Worm (Caenorhabditis elegans): ENCODE data around the gene syx-16.

syx-16 gene

DNA sequence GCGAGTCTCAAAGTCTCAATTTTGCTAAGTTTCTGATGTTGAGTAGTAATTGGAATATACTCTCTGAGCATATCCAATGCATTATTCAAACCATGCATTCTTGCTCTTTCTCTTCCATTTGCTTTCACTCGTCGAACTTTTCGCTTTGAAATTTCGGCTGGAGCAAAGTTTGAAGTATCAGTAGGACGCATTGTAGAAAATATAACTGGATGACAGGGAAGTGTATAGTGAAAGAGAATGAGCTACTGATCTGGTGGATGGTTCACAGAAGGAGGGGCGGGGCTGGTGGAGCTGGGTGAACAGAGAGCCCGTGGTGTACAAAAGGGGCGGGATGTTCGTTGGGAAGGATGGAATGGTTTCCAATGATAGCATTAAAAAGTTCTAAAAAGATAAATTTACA, 32.9 kb upstream of the syx-16 start:
- TF ChIP-seq nhr-23 (tag; optimal IDR thresholded peaks at IDR 0.05) (no peak), ama-1 (optimal IDR thresholded peaks at IDR 0.05) (no peak), aly-2 (tag; optimal IDR thresholded peaks at IDR 0.05) (no peak), mdl-1 (tag; optimal IDR thresholded peaks at IDR 0.05) (no peak), C34F6.9 (tag; optimal IDR thresholded peaks at IDR 0.05) (no peak), ceh-16 (tag; optimal IDR thresholded peaks at IDR 0.05) (no peak), nhr-237 (tag; optimal IDR thresholded peaks at IDR 0.05) (no peak), mbf-1 (tag; optimal IDR thresholded peaks at IDR 0.05) (no peak), nhr-12 (tag; optimal IDR thresholded peaks at IDR 0.05) (no peak), ztf-11 (tag; optimal IDR thresholded peaks at IDR 0.05) (no peak), mab-5 (tag; optimal IDR thresholded peaks at IDR 0.05) (no peak), nhr-11 (tag; optimal IDR thresholded peaks at IDR 0.05) (no peak), dmd-4 (tag; optimal IDR thresholded peaks at IDR 0.05) (no peak)

DNA sequence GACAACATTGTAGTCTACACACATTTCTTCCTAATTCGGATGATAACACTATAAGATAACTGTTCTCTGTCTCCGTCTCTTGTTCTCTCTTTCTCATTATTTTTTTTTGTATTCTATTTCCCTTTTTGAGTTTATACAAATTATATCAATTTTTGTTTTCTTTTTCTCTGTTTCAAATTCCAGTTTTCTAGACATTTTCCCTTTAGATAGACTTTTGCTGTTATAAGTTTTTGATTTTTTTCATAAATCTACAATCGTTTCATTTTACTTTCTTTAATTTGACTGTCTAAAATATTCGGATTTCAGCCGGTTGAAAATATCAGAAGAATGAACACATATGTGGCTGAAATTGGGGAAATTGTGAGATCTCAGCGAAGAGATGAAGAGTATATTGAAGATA, 27.2 kb upstream of the syx-16 start, which contains the start of gene prx-10:
Gene prx-10 (plus strand): TSS at position 301 of the 400 bp plus-strand sequence.
- TF ChIP-seq fos-1 (tag; optimal IDR thresholded peaks at IDR 0.05), result peak; percentile 13
- TF ChIP-seq aly-2 (tag; optimal IDR thresholded peaks at IDR 0.05), result no peak

DNA sequence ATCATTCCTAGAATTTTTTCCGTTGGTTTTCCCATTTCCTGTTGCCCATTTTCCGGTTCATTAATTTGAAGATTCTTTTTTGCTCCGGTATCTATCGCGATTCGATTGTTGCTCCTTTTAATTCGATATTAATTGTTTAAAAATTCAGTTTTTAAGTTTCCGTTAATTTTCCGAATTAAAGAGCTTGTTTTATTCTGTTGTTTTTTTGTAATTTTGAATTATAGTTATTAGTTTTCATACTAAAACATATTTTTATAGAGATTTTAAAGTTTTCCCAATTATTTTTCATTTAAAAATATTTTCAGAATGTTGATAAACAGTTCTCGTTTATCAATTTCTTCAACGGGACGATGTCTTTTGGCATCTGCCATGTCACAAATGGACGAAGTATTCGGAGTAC, 25.4 kb upstream of the syx-16 start, which contains the start of gene mrps-26:
Gene mrps-26 (plus strand): TSS at position 301 of the 400 bp plus-strand sequence.
- TF ChIP-seq sma-3 (GFP tag; optimal IDR thresholded peaks at IDR 0.05), result no peak
- TF ChIP-seq C34F6.9 (tag; optimal IDR thresholded peaks at IDR 0.05), result no peak
- TF ChIP-seq ztf-1 (GFP tag; conservative IDR thresholded peaks at IDR 0.05), result no peak
- TF ChIP-seq ZK546.5 (tag; optimal IDR thresholded peaks at IDR 0.05), result no peak
- no peak for TF ChIP-seq fos-1 (tag; optimal IDR thresholded peaks at IDR 0.05)
- no peak for TF ChIP-seq zag-1 (tag; optimal IDR thresholded peaks at IDR 0.05)
- no peak for TF ChIP-seq peb-1 (tag; optimal IDR thresholded peaks at IDR 0.05)
- TF ChIP-seq unc-62 (GFP tag; optimal IDR thresholded peaks at IDR 0.05), result no peak
- TF ChIP-seq nhr-25 (tag; optimal IDR thresholded peaks at IDR 0.05), result no peak
- TF ChIP-seq lin-39 (tag; optimal IDR thresholded peaks at IDR 0.05), result no peak
- no peak for TF ChIP-seq F13H6.1 (tag; optimal IDR thresholded peaks at IDR 0.05)
- TF ChIP-seq alr-1 (tag; optimal IDR thresholded peaks at IDR 0.05), result no peak
- no peak for TF ChIP-seq nhr-23 (tag; optimal IDR thresholded peaks at IDR 0.05)
- TF ChIP-seq sem-4 (tag; optimal IDR thresholded peaks at IDR 0.05), result no peak
- no peak for TF ChIP-seq gmeb-1 (tag; optimal IDR thresholded peaks at IDR 0.05)
- no peak for TF ChIP-seq snpc-4 (tag; optimal IDR thresholded peaks at IDR 0.05)
- no peak for TF ChIP-seq mab-5 (tag; optimal IDR thresholded peaks at IDR 0.05)
- no peak for TF ChIP-seq skn-1 (tag; optimal IDR thresholded peaks at IDR 0.05)

DNA sequence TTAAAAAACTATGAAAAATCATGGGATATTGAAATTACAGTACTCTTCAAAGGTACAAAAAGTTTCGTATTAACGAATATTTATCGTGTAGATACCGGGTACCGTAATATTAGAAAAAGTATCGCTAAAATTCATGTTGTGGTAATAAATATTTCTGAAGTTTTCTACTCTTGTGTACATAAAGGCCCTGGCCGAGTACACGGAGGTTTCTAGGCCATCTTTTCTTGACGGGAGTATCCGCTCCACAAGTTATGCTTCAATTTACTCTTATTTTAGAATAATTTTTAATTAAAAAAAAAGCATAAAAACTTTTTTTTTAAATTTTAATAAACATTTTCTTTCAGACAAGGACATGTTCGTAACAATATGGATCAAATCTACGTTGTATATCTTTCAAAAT, 24.2 kb upstream of the syx-16 start:
- TF ChIP-seq fos-1 (tag; optimal IDR thresholded peaks at IDR 0.05) (no peak), dmd-4 (tag; optimal IDR thresholded peaks at IDR 0.05) (no peak), mab-5 (tag; optimal IDR thresholded peaks at IDR 0.05) (no peak), sma-3 (GFP tag; optimal IDR thresholded peaks at IDR 0.05) (no peak), alr-1 (tag; optimal IDR thresholded peaks at IDR 0.05) (no peak), sma-9 (GFP tag; optimal IDR thresholded peaks at IDR 0.05) (no peak), sma-9 (tag; optimal IDR thresholded peaks at IDR 0.05) (no peak), Y55F3AM.14 (GFP tag; optimal IDR thresholded peaks at IDR 0.05) (no peak), nhr-6 (tag; optimal IDR thresholded peaks at IDR 0.05) (no peak), nhr-129 (tag; optimal IDR thresholded peaks at IDR 0.05) (no peak), elt-1 (tag; optimal IDR thresholded peaks at IDR 0.05) (no peak), mbf-1 (tag; optimal IDR thresholded peaks at IDR 0.05) (no peak), nhr-11 (tag; optimal IDR thresholded peaks at IDR 0.05) (no peak), C34F6.9 (tag; optimal IDR thresholded peaks at IDR 0.05) (no peak), nhr-237 (tag; optimal IDR thresholded peaks at IDR 0.05) (no peak), ceh-82 (tag; optimal IDR thresholded peaks at IDR 0.05) (no peak), crh-2 (tag; optimal IDR thresholded peaks at IDR 0.05) (no peak), zag-1 (tag; optimal IDR thresholded peaks at IDR 0.05) (no peak), peb-1 (tag; optimal IDR thresholded peaks at IDR 0.05) (no peak)

DNA sequence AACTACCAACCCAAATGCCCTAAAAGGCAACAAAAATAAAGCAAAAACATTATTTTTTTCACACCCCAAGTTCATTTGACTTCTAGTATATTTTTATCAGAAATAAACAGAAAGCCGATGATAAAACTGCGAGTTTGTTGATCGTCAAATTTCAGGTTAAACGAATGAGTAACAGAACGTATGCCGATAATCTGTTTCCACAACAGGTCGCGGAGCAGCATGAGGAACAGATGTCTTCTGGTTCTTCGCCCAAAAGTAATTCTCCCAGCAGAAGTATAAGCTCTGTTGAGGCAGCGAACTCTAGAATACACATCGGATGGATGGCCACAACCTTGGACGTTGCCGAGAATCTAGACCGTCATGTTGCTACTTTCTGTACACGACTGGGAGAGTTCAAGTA, 21.5 kb upstream of the syx-16 start, which contains the start of gene prmt-5:
Gene prmt-5 (plus strand): TSS at position 141 of the 400 bp plus-strand sequence.
- no peak for TF ChIP-seq unc-62 (GFP tag; optimal IDR thresholded peaks at IDR 0.05)
- TF ChIP-seq sma-3 (GFP tag; optimal IDR thresholded peaks at IDR 0.05), result peak; percentile 45
- no peak for TF ChIP-seq nhr-25 (tag; optimal IDR thresholded peaks at IDR 0.05)
- no peak for TF ChIP-seq nhr-10 (tag; optimal IDR thresholded peaks at IDR 0.05)
- no peak for TF ChIP-seq peb-1 (tag; optimal IDR thresholded peaks at IDR 0.05)
- TF ChIP-seq nhr-21 (tag; optimal IDR thresholded peaks at IDR 0.05), result peak; percentile 46
- no peak for TF ChIP-seq unc-55 (GFP tag; optimal IDR thresholded peaks at IDR 0.05)
- TF ChIP-seq skn-1 (tag; optimal IDR thresholded peaks at IDR 0.05), result no peak
- no peak for TF ChIP-seq R02D3.7 (tag; optimal IDR thresholded peaks at IDR 0.05)
- peak; percentile 53 for TF ChIP-seq ztf-4 (tag; optimal IDR thresholded peaks at IDR 0.05)
- no peak for TF ChIP-seq elt-1 (tag; optimal IDR thresholded peaks at IDR 0.05)
- TF ChIP-seq mdl-1 (tag; optimal IDR thresholded peaks at IDR 0.05), result no peak
- no peak for TF ChIP-seq ceh-82 (tag; optimal IDR thresholded peaks at IDR 0.05)
- no peak for TF ChIP-seq mab-5 (tag; optimal IDR thresholded peaks at IDR 0.05)
- TF ChIP-seq aly-2 (tag; optimal IDR thresholded peaks at IDR 0.05), result no peak
- TF ChIP-seq nhr-129 (tag; optimal IDR thresholded peaks at IDR 0.05), result peak; percentile 41
- TF ChIP-seq sma-9 (GFP tag; optimal IDR thresholded peaks at IDR 0.05), result no peak
- no peak for TF ChIP-seq sma-9 (tag; optimal IDR thresholded peaks at IDR 0.05)
- TF ChIP-seq elt-3 (tag; optimal IDR thresholded peaks at IDR 0.05), result no peak
- no peak for TF ChIP-seq zag-1 (tag; optimal IDR thresholded peaks at IDR 0.05)
- peak; percentile 8 for TF ChIP-seq F13H6.1 (tag; optimal IDR thresholded peaks at IDR 0.05)
- no peak for TF ChIP-seq nhr-12 (tag; optimal IDR thresholded peaks at IDR 0.05)
- TF ChIP-seq C34F6.9 (tag; optimal IDR thresholded peaks at IDR 0.05), result no peak
- TF ChIP-seq unc-39 (tag; optimal IDR thresholded peaks at IDR 0.05), result no peak
- TF ChIP-seq nhr-237 (tag; optimal IDR thresholded peaks at IDR 0.05), result no peak
- TF ChIP-seq ztf-1 (GFP tag; conservative IDR thresholded peaks at IDR 0.05), result no peak
- TF ChIP-seq crh-2 (tag; optimal IDR thresholded peaks at IDR 0.05), result no peak
- no peak for TF ChIP-seq nhr-77 (tag; optimal IDR thresholded peaks at IDR 0.05)
- TF ChIP-seq ztf-11 (tag; optimal IDR thresholded peaks at IDR 0.05), result no peak
